Fruit fly (Drosophila melanogaster) whole organism, wandering third instar larva: ENCODE data around the gene Akap200.
A peak's percentile ranks its signal among the peaks of the same experiment; 100 is the strongest.

Source experiments
- Abd-B ChIP-seq: fragments of >200 bp; optimal IDR thresholded peaks from 2 replicates; lab custom pipeline; 2017; ENCODE audit warnings: missing biosample characterization, missing genetic modification characterization
- CG32264 ChIP-seq: fragments of 200-800 bp; sonication (Bioruptor generic); optimal IDR thresholded peaks from 2 replicates; lab custom pipeline; 2016; ENCODE audit warnings: missing biosample characterization, missing genetic modification characterization
- CG9705 ChIP-seq: fragments of 200-800 bp; sonication (Bioruptor generic); optimal IDR thresholded peaks from 2 replicates; lab custom pipeline; 2018; ENCODE audit warnings: missing biosample characterization, mild to moderate bottlenecking, missing genetic modification characterization
- Dfd ChIP-seq: fragments of >200 bp; optimal IDR thresholded peaks from 2 replicates; lab custom pipeline; 2017; ENCODE audit warnings: missing biosample characterization, missing genetic modification characterization
- Dif ChIP-seq: fragments of 200-275, 200-300 bp; sonication (Bioruptor generic); optimal IDR thresholded peaks from 2 replicates; lab custom pipeline; 2018; ENCODE audit warnings: missing biosample characterization, missing genetic modification characterization; ENCODE audit not compliant: partially characterized antibody
- GATAd ChIP-seq: sonication (Bioruptor generic); optimal IDR thresholded peaks from 2 replicates; lab custom pipeline; 2016; ENCODE audit warnings: missing biosample characterization, missing genetic modification characterization
- HLH106 ChIP-seq: fragments of 200-800 bp; optimal IDR thresholded peaks from 3 replicates; lab custom pipeline; 2019; ENCODE audit warnings: missing biosample characterization, mild to moderate bottlenecking, missing genetic modification characterization, moderate library complexity
- Hnf4 ChIP-seq: fragments of 200-800 bp; sonication (Bioruptor generic); optimal IDR thresholded peaks from 2 replicates; lab custom pipeline; 2016; ENCODE audit warnings: missing biosample characterization, mild to moderate bottlenecking, missing genetic modification characterization
- Hr78 ChIP-seq: fragments of >200 bp; optimal IDR thresholded peaks from 2 replicates; lab custom pipeline; 2017; ENCODE audit warnings: missing biosample characterization, missing genetic modification characterization
- Hr83 ChIP-seq: fragments of 200-300 bp; sonication (Bioruptor generic); optimal IDR thresholded peaks from 2 replicates; lab custom pipeline; 2016; ENCODE audit warnings: missing biosample characterization, mild to moderate bottlenecking, missing genetic modification characterization, moderate library complexity; ENCODE audit not compliant: poor library complexity, severe bottlenecking
- Jra ChIP-seq: sonication (Bioruptor generic); optimal IDR thresholded peaks from 2 replicates; lab custom pipeline; 2016; ENCODE audit warnings: missing biosample characterization, missing genetic modification characterization
- Mio ChIP-seq: sonication (Bioruptor generic); optimal IDR thresholded peaks from 2 replicates; lab custom pipeline; 2016; ENCODE audit warnings: missing biosample characterization, missing genetic modification characterization
- Myc ChIP-seq: fragments of >200 bp; optimal IDR thresholded peaks from 2 replicates; lab custom pipeline; 2017
- N ChIP-seq: fragments of >200 bp; optimal IDR thresholded peaks from 2 replicates; lab custom pipeline; 2018; ENCODE audit warnings: missing biosample characterization, missing external identifiers, missing genetic modification characterization
- OdsH ChIP-seq: fragments of 200-800 bp; sonication (Bioruptor generic); optimal IDR thresholded peaks from 2 replicates; lab custom pipeline; 2016; ENCODE audit warnings: missing biosample characterization, mild to moderate bottlenecking, missing genetic modification characterization
- Rel ChIP-seq, 2 experiments: fragments of 200-800 bp; sonication (Bioruptor generic) in 1 of 2; optimal IDR thresholded peaks; 2 replicates in 1 of 2; 3 replicates in 1 of 2; lab custom pipeline; 2016 to 2019; ENCODE audit warnings: mild to moderate bottlenecking in 2 of 2, missing biosample characterization in 2 of 2, missing genetic modification characterization in 2 of 2, moderate library complexity in 1 of 2
- Sp1 ChIP-seq: fragments of 200-800 bp; sonication (Bioruptor generic); optimal IDR thresholded peaks from 3 replicates; lab custom pipeline; 2019; ENCODE audit warnings: missing biosample characterization, mild to moderate bottlenecking, missing genetic modification characterization, moderate library complexity
- br ChIP-seq: fragments of 200-800 bp; sonication (Bioruptor generic); optimal IDR thresholded peaks from 2 replicates; lab custom pipeline; 2016; ENCODE audit warnings: missing biosample characterization, missing genetic modification characterization
- brk ChIP-seq: fragments of 200-800 bp; sonication (Bioruptor generic); optimal IDR thresholded peaks from 2 replicates; lab custom pipeline; 2016; ENCODE audit warnings: missing biosample characterization, mild to moderate bottlenecking, missing genetic modification characterization
- dmrt93B ChIP-seq: fragments of 200-800 bp; sonication (Bioruptor generic); optimal IDR thresholded peaks from 2 replicates; lab custom pipeline; 2018; ENCODE audit warnings: missing biosample characterization, mild to moderate bottlenecking, missing genetic modification characterization
- dsf ChIP-seq: sonication (Bioruptor generic); optimal IDR thresholded peaks from 2 replicates; lab custom pipeline; 2016; ENCODE audit warnings: missing biosample characterization, missing genetic modification characterization, borderline replicate concordance
- ey ChIP-seq: fragments of 200-800 bp; sonication (Bioruptor generic); optimal IDR thresholded peaks from 2 replicates; lab custom pipeline; 2016; ENCODE audit warnings: missing biosample characterization, missing genetic modification characterization
- foxo ChIP-seq, 2 experiments: fragments of 200-800 bp; sonication (Bioruptor generic); optimal IDR thresholded peaks; 2 replicates in 1 of 2; 3 replicates in 1 of 2; lab custom pipeline; 2016 to 2017; ENCODE audit warnings: missing biosample characterization in 2 of 2, missing genetic modification characterization in 2 of 2
- fru ChIP-seq: fragments of 200-800 bp; sonication (Bioruptor generic); optimal IDR thresholded peaks from 3 replicates; lab custom pipeline; 2016; ENCODE audit warnings: missing biosample characterization, mild to moderate bottlenecking, missing genetic modification characterization
- h ChIP-seq: fragments of 200-800 bp; sonication (Bioruptor generic); optimal IDR thresholded peaks from 3 replicates; lab custom pipeline; 2016; ENCODE audit warnings: missing biosample characterization, mild to moderate bottlenecking, missing genetic modification characterization
- jim ChIP-seq: fragments of 175-275, 200-325 bp; sonication (Bioruptor generic); optimal IDR thresholded peaks from 2 replicates; lab custom pipeline; 2016; ENCODE audit warnings: missing biosample characterization, mild to moderate bottlenecking, missing genetic modification characterization
- lola ChIP-seq: fragments of >200 bp; optimal IDR thresholded peaks from 2 replicates; lab custom pipeline; 2017; ENCODE audit warnings: missing biosample characterization, missing genetic modification characterization
- pan ChIP-seq: fragments of >200 bp; optimal IDR thresholded peaks from 2 replicates; lab custom pipeline; 2017
- psq ChIP-seq: fragments of 200-800 bp; sonication (Bioruptor generic); optimal IDR thresholded peaks from 3 replicates; lab custom pipeline; 2017; ENCODE audit warnings: missing biosample characterization, mild to moderate bottlenecking, missing genetic modification characterization, moderate library complexity
- rgr ChIP-seq: fragments of 200-800 bp; sonication (Bioruptor generic); optimal IDR thresholded peaks from 3 replicates; lab custom pipeline; 2016; ENCODE audit warnings: missing biosample characterization, mild to moderate bottlenecking, missing genetic modification characterization
- sage ChIP-seq: fragments of 200-800 bp; sonication (Bioruptor generic); optimal IDR thresholded peaks from 2 replicates; lab custom pipeline; 2016; ENCODE audit warnings: missing biosample characterization, mild to moderate bottlenecking, missing genetic modification characterization
- sv ChIP-seq: fragments of 200-800 bp; sonication (Bioruptor generic); optimal IDR thresholded peaks from 3 replicates; lab custom pipeline; 2016; ENCODE audit warnings: missing biosample characterization, missing genetic modification characterization
- tai ChIP-seq: sonication (Bioruptor generic); optimal IDR thresholded peaks from 2 replicates; lab custom pipeline; 2016; ENCODE audit warnings: missing biosample characterization, missing genetic modification characterization
- usp ChIP-seq: fragments of >200 bp; optimal IDR thresholded peaks from 2 replicates; lab custom pipeline; 2017; ENCODE audit warnings: missing biosample characterization, missing genetic modification characterization
- woc ChIP-seq: sonication (Bioruptor generic); optimal IDR thresholded peaks from 2 replicates; lab custom pipeline; 2016; ENCODE audit warnings: missing biosample characterization, mild to moderate bottlenecking, missing genetic modification characterization

The Akap200 gene

DNA sequence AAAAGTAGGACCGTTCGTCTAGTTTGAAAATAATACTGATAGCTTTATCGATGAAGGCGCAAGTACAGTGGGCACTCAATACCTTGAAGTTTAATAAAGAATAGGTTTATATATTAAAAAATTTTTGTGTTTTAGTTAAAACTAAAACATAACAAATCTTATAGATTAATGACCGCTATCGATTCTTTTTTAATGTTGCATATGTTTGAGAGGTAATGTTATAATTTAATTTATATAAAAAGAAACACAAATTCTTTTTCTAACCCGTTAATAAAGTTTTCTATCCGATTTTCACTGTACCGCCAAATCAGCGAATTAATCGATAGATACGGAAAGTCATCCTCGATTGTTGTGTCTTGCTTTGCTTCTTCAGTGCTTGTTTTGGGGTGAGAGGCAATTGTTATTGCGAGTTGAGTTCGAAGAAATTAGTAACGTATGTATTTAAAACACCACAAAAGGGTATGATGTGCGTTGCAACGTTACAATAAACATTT is 31.3 kb upstream of the Akap200 start, which contains the start of the genes Dad1 and CG13384:
Dad1 (minus strand) TSS at position 30 of the 494 bp plus-strand sequence.
CG13384 (plus strand) TSS at position 348 of the 494 bp plus-strand sequence.
- TF ChIP-seq dsf (GFP tag; lab: Kevin White, UChicago) (peak; percentile 82), CG9705 (GFP tag; lab: Kevin White, UChicago) (peak; percentile 90), sage (GFP tag; lab: Kevin White, UChicago) (peak; percentile 83), usp (GFP tag; lab: Kevin White, UChicago) (no peak), Mio (GFP tag; lab: Kevin White, UChicago) (peak; percentile 42), Sp1 (GFP tag; lab: Kevin White, UChicago) (peak; percentile 96), N (GFP tag; lab: Kevin White, UChicago) (no peak), Myc (lab: Kevin White, UChicago) (no peak), brk (peak; percentile 94), pan (lab: Kevin White, UChicago) (no peak), Jra (GFP tag; lab: Kevin White, UChicago) (peak; percentile 84), Rel (GFP tag; optimal IDR thresholded peaks at IDR 0.05; lab: Kevin White, UChicago) (peak; percentile 70), Rel (tag; optimal IDR thresholded peaks at IDR 0.05; lab: Kevin White, UChicago) (peak; percentile 85), br (GFP tag; lab: Kevin White, UChicago) (peak; percentile 82), Dif (GFP tag; lab: Kevin White, UChicago) (no peak), OdsH (GFP tag; lab: Kevin White, UChicago) (peak; percentile 94), rgr (GFP tag; lab: Kevin White, UChicago) (peak; percentile 93), ey (GFP tag; lab: Kevin White, UChicago) (peak; percentile 82), fru (peak; percentile 92), Hnf4 (peak; percentile 85), h (GFP tag; lab: Kevin White, UChicago) (peak; percentile 94), woc (GFP tag; lab: Kevin White, UChicago) (peak; percentile 92), Hr83 (GFP tag; lab: Kevin White, UChicago) (peak; percentile 28), psq (peak; percentile 93), dmrt93B (GFP tag; lab: Kevin White, UChicago) (peak; percentile 90), HLH106 (tag; lab: Kevin White, UChicago) (peak; percentile 97), lola (GFP tag; lab: Kevin White, UChicago) (no peak), foxo (GFP tag; optimal IDR thresholded peaks at IDR 0.05; lab: Kevin White, UChicago) (peak in 1 of 2 experiments; percentile 95), GATAd (GFP tag; lab: Kevin White, UChicago) (peak; percentile 65), Dfd (GFP tag; lab: Kevin White, UChicago) (no peak), sv (GFP tag; lab: Kevin White, UChicago) (peak; percentile 88), tai (GFP tag; lab: Kevin White, UChicago) (peak; percentile 90), CG32264 (peak; percentile 32)
- TF ChIP-seq, all 38 proteins: peak for 25

DNA sequence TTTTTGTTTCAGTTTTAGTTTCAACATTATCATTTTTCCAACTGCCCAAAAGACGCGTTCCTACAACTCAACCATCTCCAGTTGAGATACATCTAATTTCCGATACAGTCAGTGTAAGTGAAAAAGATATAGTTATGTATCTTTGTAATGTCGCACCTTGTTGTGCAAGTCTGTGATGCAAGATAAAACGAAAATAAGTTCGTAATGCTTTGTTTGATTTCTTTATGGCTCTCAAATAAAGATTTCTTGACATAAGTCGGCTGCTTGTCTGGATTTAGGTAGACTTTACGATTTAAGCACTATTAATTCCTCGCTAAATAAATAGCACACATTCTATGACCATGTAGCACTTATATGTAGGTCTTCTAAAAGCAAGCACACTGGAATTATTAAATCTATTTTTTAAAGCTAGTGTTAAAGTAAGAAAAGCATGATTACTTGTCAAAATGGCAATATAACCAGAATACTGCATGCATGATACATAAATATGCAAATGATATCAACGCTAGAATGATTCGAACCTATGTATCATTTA is 30.4 kb upstream of the Akap200 start:
- no peak for TF ChIP-seq jim (GFP tag; lab: Kevin White, UChicago)
- TF ChIP-seq CG9705 (GFP tag; lab: Kevin White, UChicago), result no peak
- no peak for TF ChIP-seq Myc (lab: Kevin White, UChicago)
- no peak for TF ChIP-seq Jra (GFP tag; lab: Kevin White, UChicago)
- no peak for TF ChIP-seq Dif (GFP tag; lab: Kevin White, UChicago)
- TF ChIP-seq CG32264, result no peak
- TF ChIP-seq Mio (GFP tag; lab: Kevin White, UChicago), result no peak
- no peak for TF ChIP-seq br (GFP tag; lab: Kevin White, UChicago)
- TF ChIP-seq rgr (GFP tag; lab: Kevin White, UChicago), result no peak
- TF ChIP-seq Hnf4, result no peak
- no peak for TF ChIP-seq fru
- no peak for TF ChIP-seq psq
- TF ChIP-seq foxo (GFP tag; optimal IDR thresholded peaks at IDR 0.05; lab: Kevin White, UChicago), result no peak
- TF ChIP-seq HLH106 (tag; lab: Kevin White, UChicago), result no peak

DNA sequence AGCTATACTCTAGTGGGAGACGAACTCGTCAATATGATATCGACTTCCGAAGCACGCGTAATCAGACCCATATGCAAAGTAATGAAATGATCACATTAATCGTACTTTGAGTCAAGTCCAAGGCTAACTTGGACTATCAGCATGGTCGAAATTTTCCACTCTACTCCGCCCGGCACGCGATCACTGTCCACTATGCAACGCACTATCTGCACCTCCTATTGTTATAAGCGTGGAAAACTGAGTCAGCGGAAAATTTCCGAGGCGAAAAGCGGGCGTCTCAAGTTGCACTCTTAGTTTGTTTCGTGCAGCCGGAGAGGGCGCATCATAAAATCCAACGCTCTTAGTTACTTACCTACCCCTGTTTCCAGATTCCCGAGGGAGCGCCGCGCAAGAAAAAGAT is 29.6 kb upstream of the Akap200 start:
- TF ChIP-seq Abd-B (GFP tag; lab: Kevin White, UChicago), result no peak
- TF ChIP-seq psq, result no peak
- TF ChIP-seq h (GFP tag; lab: Kevin White, UChicago), result no peak
- no peak for TF ChIP-seq tai (GFP tag; lab: Kevin White, UChicago)
- no peak for TF ChIP-seq sv (GFP tag; lab: Kevin White, UChicago)
- TF ChIP-seq CG32264, result no peak
- no peak for TF ChIP-seq Mio (GFP tag; lab: Kevin White, UChicago)
- TF ChIP-seq fru, result no peak
- no peak for TF ChIP-seq Rel (GFP tag; optimal IDR thresholded peaks at IDR 0.05; lab: Kevin White, UChicago)
- TF ChIP-seq Rel (tag; optimal IDR thresholded peaks at IDR 0.05; lab: Kevin White, UChicago), result no peak
- no peak for TF ChIP-seq ey (GFP tag; lab: Kevin White, UChicago)
- TF ChIP-seq Myc (lab: Kevin White, UChicago), result no peak
- no peak for TF ChIP-seq OdsH (GFP tag; lab: Kevin White, UChicago)
- TF ChIP-seq Hr78 (GFP tag; lab: Kevin White, UChicago), result no peak
- TF ChIP-seq rgr (GFP tag; lab: Kevin White, UChicago), result no peak
- TF ChIP-seq br (GFP tag; lab: Kevin White, UChicago), result no peak
- TF ChIP-seq N (GFP tag; lab: Kevin White, UChicago), result no peak
- no peak for TF ChIP-seq dsf (GFP tag; lab: Kevin White, UChicago)
- TF ChIP-seq brk, result no peak
- TF ChIP-seq Hnf4, result no peak
- TF ChIP-seq Jra (GFP tag; lab: Kevin White, UChicago), result no peak
- TF ChIP-seq, all 38 proteins: peak for 0
